Worm (Caenorhabditis elegans) whole organism, L1 larva: ENCODE data around the gene abhd-12.

ENCODE experiments used
- aly-2 ChIP-seq: fragments of 150-350 bp; optimal IDR thresholded peaks from 2 replicates; lab custom pipeline; 2014; ENCODE audit warnings: missing biosample characterization, missing genetic modification characterization
- ama-1 ChIP-seq: fragments of 150-350 bp; optimal IDR thresholded peaks from 2 replicates; lab custom pipeline; 2014
- blmp-1 ChIP-seq: fragments of 150-350 bp; optimal IDR thresholded peaks from 2 replicates; lab custom pipeline; 2014; ENCODE audit warnings: missing biosample characterization, missing genetic modification characterization
- ceh-82 ChIP-seq, 3 experiments: fragments of 150-350 bp in 1 of 3; sonication (generic microtip) in 2 of 3; optimal IDR thresholded peaks; 2 replicates each; lab custom pipeline; 2014 to 2017; ENCODE audit warnings: missing biosample characterization in 3 of 3, missing genetic modification characterization in 3 of 3
- efl-1 ChIP-seq, 4 experiments: fragments of 150-350 bp; optimal IDR thresholded peaks in 3 of 4; peaks in 1 of 4; 1 replicate in 1 of 4; 2 replicates in 3 of 4; lab custom pipeline; 2014; ENCODE audit warnings: missing biosample characterization in 2 of 4, missing genetic modification characterization in 2 of 4, missing genetic modification reagents in 2 of 4
- elt-3 ChIP-seq, 6 experiments: fragments of 150-350 bp in 1 of 6; sonication (generic microtip); optimal IDR thresholded peaks; 2 replicates each; lab custom pipeline; 2017 to 2018; ENCODE audit warnings: missing biosample characterization in 6 of 6, missing genetic modification characterization in 6 of 6, inconsistent platforms in 1 of 6
- fkh-8 ChIP-seq: sonication (generic microtip); optimal IDR thresholded peaks from 2 replicates; lab custom pipeline; 2016; ENCODE audit warnings: mild to moderate bottlenecking, missing genetic modification characterization, missing compliant biosample characterization
- hlh-4 ChIP-seq: sonication (generic microtip); optimal IDR thresholded peaks from 2 replicates; lab custom pipeline; 2016; ENCODE audit warnings: mild to moderate bottlenecking, missing genetic modification characterization, missing compliant biosample characterization
- jun-1 ChIP-seq: fragments of 150-350 bp; optimal IDR thresholded peaks from 2 replicates; lab custom pipeline; 2014; ENCODE audit warnings: missing biosample characterization, missing genetic modification reagents, missing genetic modification characterization
- lir-3 ChIP-seq: sonication (generic microtip); optimal IDR thresholded peaks from 2 replicates; lab custom pipeline; 2016; ENCODE audit warnings: mild to moderate bottlenecking, missing genetic modification characterization, moderate library complexity, missing compliant biosample characterization; ENCODE audit not compliant: poor library complexity
- mab-9 ChIP-seq: fragments of 200-800 bp; sonication (Bioruptor generic); IDR thresholded peaks from 2 replicates; pipeline ENCODE4 v1.3.6; 2022; ENCODE audit warnings: missing genetic modification reagents, missing genetic modification characterization, missing compliant biosample characterization
- nhr-12 ChIP-seq: sonication (generic microtip); optimal IDR thresholded peaks from 2 replicates; lab custom pipeline; 2017; ENCODE audit warnings: missing biosample characterization, missing genetic modification characterization
- nhr-20 ChIP-seq: sonication (generic microtip); optimal IDR thresholded peaks from 2 replicates; lab custom pipeline; 2016; ENCODE audit warnings: mild to moderate bottlenecking, missing genetic modification characterization, missing compliant biosample characterization
- nhr-237 ChIP-seq: fragments of 150-350 bp; optimal IDR thresholded peaks from 2 replicates; lab custom pipeline; 2014; ENCODE audit warnings: missing biosample characterization, missing genetic modification characterization
- nhr-28 ChIP-seq: fragments of 150-350 bp; optimal IDR thresholded peaks from 2 replicates; lab custom pipeline; 2014; ENCODE audit warnings: missing biosample characterization, missing genetic modification characterization
- nhr-47 ChIP-seq: sonication (generic microtip); optimal IDR thresholded peaks from 2 replicates; lab custom pipeline; 2016; ENCODE audit warnings: mild to moderate bottlenecking, missing genetic modification characterization, moderate library complexity, missing compliant biosample characterization
- nhr-71 ChIP-seq: sonication (generic microtip); optimal IDR thresholded peaks from 2 replicates; lab custom pipeline; 2016; ENCODE audit warnings: mild to moderate bottlenecking, missing genetic modification characterization, moderate library complexity, missing compliant biosample characterization
- nhr-76 ChIP-seq: sonication (generic microtip); optimal IDR thresholded peaks from 2 replicates; lab custom pipeline; 2017; ENCODE audit warnings: missing biosample characterization, missing genetic modification characterization
- nhr-77 ChIP-seq: fragments of 150-350 bp; optimal IDR thresholded peaks from 2 replicates; lab custom pipeline; 2014; ENCODE audit warnings: missing biosample characterization, missing genetic modification characterization
- nhr-85 ChIP-seq: sonication (generic microtip); peaks from one replicate; lab custom pipeline; 2016; ENCODE audit warnings: missing genetic modification characterization, inconsistent platforms, missing compliant biosample characterization
- nhr-90 ChIP-seq: sonication (generic microtip); optimal IDR thresholded peaks from 2 replicates; lab custom pipeline; 2016; ENCODE audit warnings: mild to moderate bottlenecking, missing genetic modification characterization, missing compliant biosample characterization; ENCODE audit not compliant: poor library complexity
- pag-3 ChIP-seq: sonication (generic microtip); optimal IDR thresholded peaks from 2 replicates; lab custom pipeline; 2017; ENCODE audit warnings: missing genetic modification characterization, mild to moderate bottlenecking, missing compliant biosample characterization, antibody characterized with exemption, borderline replicate concordance; ENCODE audit not compliant: insufficient read depth
- pqm-1 ChIP-seq: sonication (generic microtip); optimal IDR thresholded peaks from 3 replicates; lab custom pipeline; 2017; ENCODE audit warnings: missing biosample characterization, missing genetic modification characterization
- rnt-1 ChIP-seq: sonication (generic microtip); optimal IDR thresholded peaks from 2 replicates; lab custom pipeline; 2016; ENCODE audit warnings: mild to moderate bottlenecking, missing genetic modification characterization, moderate library complexity, missing compliant biosample characterization
- skn-1 ChIP-seq: fragments of 150-350 bp; optimal IDR thresholded peaks from 2 replicates; lab custom pipeline; 2014; ENCODE audit warnings: missing biosample characterization, missing genetic modification characterization
- snpc-4 ChIP-seq: fragments of 150-350 bp; optimal IDR thresholded peaks from 2 replicates; lab custom pipeline; 2014; ENCODE audit warnings: missing biosample characterization, missing genetic modification characterization
- snu-23 ChIP-seq: sonication (generic microtip); optimal IDR thresholded peaks from 2 replicates; lab custom pipeline; 2016; ENCODE audit warnings: missing genetic modification characterization, missing compliant biosample characterization
- sox-4 ChIP-seq: sonication (generic microtip); optimal IDR thresholded peaks from 2 replicates; lab custom pipeline; 2016; ENCODE audit warnings: missing genetic modification characterization, missing compliant biosample characterization
- sptf-1 ChIP-seq: fragments of 150-350 bp; optimal IDR thresholded peaks from 2 replicates; lab custom pipeline; 2014; ENCODE audit warnings: missing biosample characterization, missing genetic modification characterization
- tlp-1 ChIP-seq: fragments of 150-350 bp; optimal IDR thresholded peaks from 2 replicates; lab custom pipeline; 2014; ENCODE audit warnings: missing biosample characterization, missing genetic modification characterization
- vab-15 ChIP-seq: sonication (generic microtip); optimal IDR thresholded peaks from 2 replicates; lab custom pipeline; 2017; ENCODE audit warnings: missing genotype, mild to moderate bottlenecking, missing genetic modification characterization, missing compliant biosample characterization
- xbp-1 ChIP-seq: sonication (generic microtip); optimal IDR thresholded peaks from 2 replicates; lab custom pipeline; 2016; ENCODE audit warnings: missing genetic modification characterization, missing compliant biosample characterization
- zip-4 ChIP-seq: fragments of 200-800 bp; sonication (Bioruptor generic); optimal IDR thresholded peaks from 2 replicates; lab custom pipeline; 2018; ENCODE audit warnings: mild to moderate bottlenecking, missing genetic modification characterization, moderate library complexity, missing compliant biosample characterization

The abhd-12 gene

DNA sequence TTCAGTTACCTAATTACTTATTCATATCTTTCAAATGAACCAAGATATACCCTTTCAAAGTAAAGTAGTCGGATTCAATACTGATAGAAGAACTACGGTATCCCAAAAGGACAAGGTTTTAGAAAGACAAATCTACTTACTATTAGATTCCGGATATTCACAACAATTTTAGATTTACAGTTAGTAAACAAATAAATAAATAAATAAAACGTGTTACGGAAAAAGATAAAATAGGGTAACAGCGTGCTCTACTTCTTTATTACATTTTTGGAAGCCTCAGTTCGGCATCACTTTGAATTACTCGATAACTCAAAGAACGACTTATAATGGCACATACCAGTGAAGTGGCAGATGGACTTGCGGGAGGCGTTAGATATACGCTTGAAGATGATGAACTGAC, 21.3 kb downstream of the abhd-12 start, which contains the start of gene Y97E10AR.8:
TSS of gene Y97E10AR.8 (plus strand) at position 301 of the 400 bp plus-strand sequence.
- TF ChIP-seq vab-15 (tag; lab: Kevin White, UChicago) (no peak), aly-2 (tag; lab: Kevin White, UChicago) (no peak), snpc-4 (tag; lab: Kevin White, UChicago) (no peak), tlp-1 (no peak), nhr-28 (no peak), lir-3 (tag; lab: Kevin White, UChicago) (no peak), rnt-1 (tag; lab: Kevin White, UChicago) (no peak), sox-4 (tag; lab: Kevin White, UChicago) (no peak), nhr-85 (tag; lab: Kevin White, UChicago) (no peak), fkh-8 (no peak), nhr-77 (no peak), mab-9 (GFP tag; lab: Robert Waterston, UW) (no peak), elt-3 (tag; optimal IDR thresholded peaks at IDR 0.05; lab: Kevin White, UChicago) (no peak), pag-3 (tag; lab: Kevin White, UChicago) (no peak), sptf-1 (tag; lab: Kevin White, UChicago) (no peak), nhr-20 (tag; lab: Kevin White, UChicago) (no peak)

DNA sequence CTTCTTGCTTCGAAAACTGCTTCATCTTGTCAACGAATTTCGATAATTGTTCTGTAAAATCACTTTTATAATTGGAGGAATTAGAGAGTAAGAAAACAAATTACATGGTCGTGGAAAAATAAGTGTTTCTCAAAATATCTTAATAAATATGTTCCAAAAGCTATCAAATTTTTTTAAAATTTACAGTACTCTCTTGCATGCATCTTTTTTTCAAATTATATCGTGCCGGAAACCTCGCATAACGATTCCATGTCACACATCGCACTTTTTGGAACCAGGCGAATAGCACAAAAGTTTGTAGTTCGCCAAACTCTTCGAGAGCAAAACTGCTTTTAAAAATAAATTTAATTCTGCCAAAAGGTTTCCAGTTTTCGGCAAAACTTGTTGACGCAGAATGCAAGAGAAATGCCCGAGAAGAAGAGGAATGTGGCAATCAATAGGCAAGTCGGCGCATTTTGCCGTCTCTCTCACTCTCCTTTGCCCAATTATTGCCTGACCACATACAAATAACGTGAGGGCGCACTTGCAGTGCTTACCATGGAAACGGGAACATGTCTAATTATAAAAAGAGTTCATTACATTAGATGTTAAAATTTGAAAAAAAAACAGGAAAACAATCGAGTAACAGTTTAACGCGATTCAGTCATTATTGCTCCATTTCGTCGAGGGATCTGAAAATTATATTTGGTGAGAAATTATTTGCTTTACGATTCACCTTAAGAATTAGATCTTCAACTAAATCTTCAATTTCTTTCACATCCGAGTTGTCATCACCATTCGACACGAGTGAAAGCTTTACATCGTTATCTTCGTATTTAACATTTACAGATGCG, 24.0 kb downstream of the abhd-12 start, which contains the start of gene Y97E10AR.3:
TSS of gene Y97E10AR.3 (minus strand) at position 51 of the 833 bp plus-strand sequence.
- TF ChIP-seq blmp-1 (tag; lab: Kevin White, UChicago) = no peak
- TF ChIP-seq skn-1 = no peak
- no peak for TF ChIP-seq xbp-1 (tag; lab: Kevin White, UChicago)
- TF ChIP-seq nhr-28 = no peak
- no peak for TF ChIP-seq snu-23
- TF ChIP-seq nhr-90 (tag; lab: Kevin White, UChicago) = no peak
- no peak for TF ChIP-seq jun-1 (tag; lab: Kevin White, UChicago)
- TF ChIP-seq, all 84 proteins: peak for 0

DNA sequence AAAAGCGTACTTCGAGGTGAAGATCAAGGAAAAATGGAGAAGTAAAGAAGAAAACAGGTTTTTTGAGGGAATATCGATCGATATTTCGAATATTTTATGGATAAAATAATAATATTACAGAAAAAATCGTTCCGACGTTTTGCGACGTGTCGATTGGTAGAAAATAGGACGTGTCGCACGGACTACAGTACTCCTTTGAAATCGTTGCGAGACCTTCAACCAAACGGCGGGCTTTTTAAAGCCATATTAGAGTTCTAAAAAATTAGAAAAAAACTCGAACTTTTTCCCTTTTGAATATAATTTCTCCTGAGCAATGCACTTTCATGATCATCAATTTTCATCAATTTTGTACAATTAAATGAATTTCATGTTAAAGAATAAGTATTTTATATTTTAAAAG, 26.4 kb downstream of the abhd-12 start, which contains the start of gene Y97E10AR.4:
TSS of gene Y97E10AR.4 (minus strand) at position 131 of the 400 bp plus-strand sequence.
- no peak for TF ChIP-seq ceh-82 (tag; optimal IDR thresholded peaks at IDR 0.05; lab: Kevin White, UChicago)
- no peak for TF ChIP-seq nhr-12 (tag; lab: Kevin White, UChicago)
- TF ChIP-seq nhr-85 (tag; lab: Kevin White, UChicago) = peak; percentile 42
- no peak for TF ChIP-seq nhr-76 (tag; lab: Kevin White, UChicago)

DNA sequence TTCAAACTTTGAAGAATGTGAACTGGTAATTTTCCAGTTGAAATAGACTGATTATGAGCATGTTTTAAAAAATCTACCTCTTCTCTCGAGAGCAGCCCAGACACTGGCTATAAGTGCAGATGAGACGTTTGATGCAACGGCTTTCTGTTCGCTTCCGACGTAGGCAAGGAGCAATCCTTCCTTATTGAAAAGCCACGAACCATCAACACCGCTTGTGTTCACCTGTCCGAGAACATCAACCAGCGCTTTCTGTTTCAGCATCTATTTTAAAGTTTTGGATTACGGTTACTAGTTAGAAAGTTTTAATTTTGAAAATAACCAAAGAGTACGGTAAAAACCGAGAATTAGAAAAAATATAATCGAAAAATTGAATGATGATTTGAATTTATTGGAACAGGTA, 27.2 kb downstream of the abhd-12 start, which contains the start of gene lmtr-2:
TSS of gene lmtr-2 (minus strand) at position 261 of the 400 bp plus-strand sequence.
- no peak for TF ChIP-seq zip-4 (GFP tag; lab: Kevin White, UChicago)
- TF ChIP-seq nhr-76 (tag; lab: Kevin White, UChicago) = no peak
- TF ChIP-seq ama-1 = peak; percentile 22
- no peak for TF ChIP-seq nhr-85 (tag; lab: Kevin White, UChicago)
- no peak for TF ChIP-seq nhr-71
- TF ChIP-seq nhr-47 = no peak
- no peak for TF ChIP-seq hlh-4 (tag; lab: Kevin White, UChicago)
- no peak for TF ChIP-seq pqm-1
- TF ChIP-seq, all 84 proteins: peak for 1

DNA sequence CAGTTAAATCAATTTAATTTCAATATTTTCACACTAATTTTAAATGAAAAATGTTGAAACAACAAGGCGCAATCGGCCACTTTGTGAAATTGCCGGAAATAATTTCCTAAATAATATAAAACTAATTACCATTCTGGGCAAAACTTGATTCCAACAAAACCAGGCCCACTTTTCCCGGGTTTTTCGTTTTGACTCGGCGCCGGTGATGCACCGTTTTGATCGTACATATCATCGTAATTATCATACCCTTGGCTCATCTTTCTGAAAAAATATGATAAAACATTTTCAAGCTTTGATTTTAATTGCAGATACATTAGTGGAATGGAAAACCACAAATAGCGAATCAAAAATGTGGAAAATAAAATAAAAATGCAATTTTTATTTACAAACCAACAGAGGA, 28.4 kb downstream of the abhd-12 start, which contains the start of gene rpb-9:
TSS of gene rpb-9 (minus strand) at position 314 of the 400 bp plus-strand sequence.
- no peak for TF ChIP-seq efl-1 (optimal IDR thresholded peaks at IDR 0.05; lab: Kevin White, UChicago)
- TF ChIP-seq efl-1 (GFP tag; optimal IDR thresholded peaks at IDR 0.05 in 1 of 2; lab: Kevin White, UChicago) = peak in 1 of 2 experiments; percentile 36
- TF ChIP-seq nhr-237 (tag; lab: Kevin White, UChicago) = no peak
